Fruit fly (Drosophila melanogaster) S2 (cell line): ENCODE measurements around the gene Dad.

ENCODE experiments used
- CG8478 ChIP-seq: fragments of >200 bp; optimal IDR thresholded peaks from 2 replicates; lab custom pipeline; 2018
- CTCF ChIP-seq, 2 experiments: fragments of >200 bp; optimal IDR thresholded peaks; 2 replicates each; lab custom pipeline; 2018

dm6 chr3R:17008018-17008674 is 45.7 kb upstream of the Dad start, which contains the start of gene CG8907:
- no peak for TF ChIP-seq CTCF (optimal IDR thresholded peaks at IDR 0.05; lab: Kevin White, UChicago)
- no peak for TF ChIP-seq CG8478 (lab: Kevin White, UChicago)
